Worm (Caenorhabditis elegans) whole organism, L4 larva: ENCODE results near the gene isy-1.

Experiments
- Y105C5A.15 ChIP-seq: fragments of 200-800 bp; sonication (Bioruptor generic); IDR thresholded peaks from 2 replicates; pipeline ENCODE4 v1.3.6; 2022; ENCODE audit warnings: missing genetic modification characterization, missing compliant biosample characterization
- ZK546.5 ChIP-seq, 2 experiments: sonication (generic microtip); optimal IDR thresholded peaks; 2 replicates each; lab custom pipeline; 2017; ENCODE audit warnings: missing biosample characterization in 2 of 2, missing genetic modification characterization in 2 of 2
- ama-1 ChIP-seq: fragments of 150-350 bp; optimal IDR thresholded peaks from 2 replicates; lab custom pipeline; 2014; ENCODE audit warnings: inconsistent platforms, mixed read lengths
- ceh-44 ChIP-seq: fragments of 200-800 bp; sonication (Bioruptor generic); IDR thresholded peaks from 2 replicates; pipeline ENCODE4 v1.3.6; 2022; ENCODE audit warnings: missing genetic modification reagents, missing genetic modification characterization, missing compliant biosample characterization
- daf-12 ChIP-seq: fragments of 150-350 bp; optimal IDR thresholded peaks from 2 replicates; lab custom pipeline; 2014; ENCODE audit warnings: missing biosample characterization, missing genetic modification reagents, missing genetic modification characterization
- fos-1 ChIP-seq: fragments of 150-350 bp; optimal IDR thresholded peaks from 2 replicates; lab custom pipeline; 2014; ENCODE audit warnings: missing biosample characterization, missing genetic modification characterization
- hlh-30 ChIP-seq: sonication (generic microtip); optimal IDR thresholded peaks from 2 replicates; lab custom pipeline; 2017; ENCODE audit warnings: antibody characterized with exemption, mild to moderate bottlenecking, missing genetic modification characterization, missing compliant biosample characterization; ENCODE audit not compliant: insufficient read depth
- jun-1 ChIP-seq: fragments of 150-350 bp; optimal IDR thresholded peaks from 2 replicates; lab custom pipeline; 2014; ENCODE audit warnings: missing biosample characterization, missing genetic modification reagents, missing genetic modification characterization
- lin-13 ChIP-seq: fragments of 150-350 bp; optimal IDR thresholded peaks from 2 replicates; lab custom pipeline; 2014; ENCODE audit warnings: missing biosample characterization, missing genetic modification reagents, missing genetic modification characterization
- lin-15B ChIP-seq: fragments of 150-350 bp; sonication (generic microtip); optimal IDR thresholded peaks from 3 replicates; lab custom pipeline; 2014; ENCODE audit warnings: missing biosample characterization, missing genetic modification characterization
- lin-39 ChIP-seq: fragments of 150-350 bp; optimal IDR thresholded peaks from 2 replicates; lab custom pipeline; 2014; ENCODE audit warnings: missing biosample characterization, missing genetic modification reagents, missing genetic modification characterization
- mdt-29 ChIP-seq: fragments of 200-800 bp; sonication (Bioruptor generic); IDR thresholded peaks from 2 replicates; pipeline ENCODE4 v1.3.6; 2022; ENCODE audit warnings: missing genetic modification reagents, missing genetic modification characterization, missing compliant biosample characterization
- snpc-4 ChIP-seq: fragments of 150-350 bp; optimal IDR thresholded peaks from 2 replicates; lab custom pipeline; 2014; ENCODE audit warnings: missing biosample characterization, missing genetic modification characterization
- unc-62 ChIP-seq, 3 experiments: fragments of 150-350 bp in 1 of 3; sonication (generic microtip); optimal IDR thresholded peaks in 2 of 3; peaks in 1 of 3; 1 replicate in 1 of 3; 2 replicates in 2 of 3; lab custom pipeline; 2014 to 2017; ENCODE audit warnings: missing biosample characterization in 3 of 3, missing genetic modification characterization in 3 of 3, missing genetic modification reagents in 3 of 3, missing genotype in 1 of 3

ce11 chrV:11040473-11040872 lies 40.0 kb upstream of the isy-1 start, which contains the start of gene C45B11.8:
- no peak for TF ChIP-seq lin-39 (tag; lab: Kevin White, UChicago)
- TF ChIP-seq mdt-29 (GFP tag; lab: Robert Waterston, UW), result no peak
- TF ChIP-seq jun-1 (tag; lab: Kevin White, UChicago), result no peak
- no peak for TF ChIP-seq lin-15B (tag; lab: Kevin White, UChicago)
- no peak for TF ChIP-seq unc-62 (GFP tag; optimal IDR thresholded peaks at IDR 0.05 in 1 of 2; lab: Kevin White, UChicago)
- no peak for TF ChIP-seq unc-62 (tag; optimal IDR thresholded peaks at IDR 0.05; lab: Kevin White, UChicago)
- TF ChIP-seq Y105C5A.15, result no peak
- TF ChIP-seq fos-1, result no peak
- no peak for TF ChIP-seq snpc-4 (tag; lab: Kevin White, UChicago)
- no peak for TF ChIP-seq lin-13
- no peak for TF ChIP-seq ZK546.5 (tag; optimal IDR thresholded peaks at IDR 0.05; lab: Kevin White, UChicago)
- TF ChIP-seq hlh-30, result no peak
- no peak for TF ChIP-seq ama-1 (lab: Kevin White, UChicago)
- TF ChIP-seq ceh-44 (GFP tag; lab: Robert Waterston, UW), result no peak
- no peak for TF ChIP-seq daf-12 (tag; lab: Kevin White, UChicago)
